Fruit fly (Drosophila melanogaster) whole organism, embryonic: Measurements from ENCODE around the gene Spn38F.

Experiments used
- Atf6 ChIP-seq: fragments of 200-800 bp; sonication (Bioruptor generic); IDR thresholded peaks from 2 replicates; pipeline ENCODE4 v1.3.6; 2022; ENCODE audit warnings: missing biosample characterization, missing genetic modification characterization
- CG10147 ChIP-seq: fragments of 200-800 bp; sonication (Bioruptor generic); optimal IDR thresholded peaks from 2 replicates; lab custom pipeline; 2019; ENCODE audit warnings: missing biosample characterization, mild to moderate bottlenecking, missing genetic modification characterization, moderate library complexity
- CG10274 ChIP-seq: fragments of 200-800 bp; sonication (Bioruptor generic); optimal IDR thresholded peaks from 3 replicates; lab custom pipeline; 2017; ENCODE audit warnings: missing biosample characterization, mild to moderate bottlenecking, missing genetic modification characterization
- CG10462 ChIP-seq: fragments of 200-800 bp; sonication (Bioruptor generic); optimal IDR thresholded peaks from 2 replicates; lab custom pipeline; 2016; ENCODE audit warnings: missing biosample characterization, missing genetic modification characterization
- CG10543 ChIP-seq: fragments of 200-800 bp; sonication (Bioruptor generic); optimal IDR thresholded peaks from 3 replicates; lab custom pipeline; 2017; ENCODE audit warnings: missing biosample characterization, mild to moderate bottlenecking, missing genetic modification characterization, moderate library complexity
- CG12744 ChIP-seq: fragments of 200-800 bp; sonication (Bioruptor generic); optimal IDR thresholded peaks from 2 replicates; lab custom pipeline; 2016; ENCODE audit warnings: missing biosample characterization, missing genetic modification characterization
- CG13424 ChIP-seq: fragments of 200-800 bp; sonication (Bioruptor generic); optimal IDR thresholded peaks from 2 replicates; lab custom pipeline; 2019; ENCODE audit warnings: missing biosample characterization, mild to moderate bottlenecking, missing genetic modification characterization, moderate library complexity
- CG18262 ChIP-seq: fragments of 200-800 bp; optimal IDR thresholded peaks from 3 replicates; lab custom pipeline; 2019; ENCODE audit warnings: missing biosample characterization, mild to moderate bottlenecking, missing genetic modification characterization, moderate library complexity
- CG18619 ChIP-seq: fragments of 200-800 bp; sonication (Bioruptor generic); optimal IDR thresholded peaks from 3 replicates; lab custom pipeline; 2017; ENCODE audit warnings: missing biosample characterization, mild to moderate bottlenecking, missing genetic modification characterization
- CG30403 ChIP-seq: fragments of 200-800 bp; sonication (Bioruptor generic); optimal IDR thresholded peaks from 3 replicates; lab custom pipeline; 2016; ENCODE audit warnings: missing biosample characterization, missing genetic modification characterization
- CG3163 ChIP-seq: fragments of 200-800 bp; sonication (Bioruptor generic); optimal IDR thresholded peaks from 3 replicates; lab custom pipeline; 2016; ENCODE audit warnings: missing biosample characterization, missing genetic modification characterization
- CG34422 ChIP-seq: fragments of 200-800 bp; sonication (Bioruptor generic); IDR thresholded peaks from 3 replicates; pipeline ENCODE4 v1.3.6; 2022; ENCODE audit warnings: missing biosample characterization, missing genetic modification characterization
- D19B ChIP-seq: fragments of 200-800 bp; sonication (Bioruptor generic); optimal IDR thresholded peaks from 2 replicates; lab custom pipeline; 2017; ENCODE audit warnings: missing biosample characterization, mild to moderate bottlenecking, missing genetic modification characterization
- Dad ChIP-seq: fragments of 200-800 bp; sonication (Bioruptor generic); optimal IDR thresholded peaks from 3 replicates; lab custom pipeline; 2016; ENCODE audit warnings: missing biosample characterization, missing genetic modification characterization
- HLH4C ChIP-seq: fragments of 200-800 bp; sonication (Bioruptor generic); IDR thresholded peaks from 3 replicates; pipeline ENCODE4 v1.3.6; 2022; ENCODE audit warnings: missing biosample characterization, missing genetic modification characterization; ENCODE audit not compliant: partially characterized antibody
- Hmx ChIP-seq: fragments of 200-800 bp; sonication (Bioruptor generic); optimal IDR thresholded peaks from 2 replicates; lab custom pipeline; 2016; ENCODE audit warnings: missing biosample characterization, missing genetic modification characterization
- Hr78 ChIP-seq, 2 experiments: fragments of 200-800 bp in 1 of 2; fragments of >200 bp in 1 of 2; sonication (Bioruptor generic) in 1 of 2; optimal IDR thresholded peaks; 2 replicates each; lab custom pipeline; 2017 to 2019; ENCODE audit warnings: missing biosample characterization in 2 of 2, missing genetic modification characterization in 2 of 2, mild to moderate bottlenecking in 1 of 2, moderate library complexity in 1 of 2
- Med ChIP-seq: fragments of 200-800 bp; sonication (Bioruptor generic); peaks from one replicate; lab custom pipeline; 2016; ENCODE audit warnings: missing biosample characterization, missing genetic modification characterization, mild to moderate bottlenecking, inconsistent platforms, moderate library complexity
- Neu2 ChIP-seq: fragments of 200-800 bp; sonication (Bioruptor generic); optimal IDR thresholded peaks from 3 replicates; lab custom pipeline; 2016; ENCODE audit warnings: missing biosample characterization, missing genetic modification characterization, borderline replicate concordance
- Scr ChIP-seq: fragments of 200-800 bp; sonication (Bioruptor generic); IDR thresholded peaks from 2 replicates; pipeline ENCODE4 v1.3.6; 2022; ENCODE audit warnings: missing biosample characterization, missing genetic modification characterization; ENCODE audit not compliant: partially characterized antibody
- Sry-β ChIP-seq: fragments of 200-800 bp; sonication (Bioruptor generic); optimal IDR thresholded peaks from 2 replicates; lab custom pipeline; 2018; ENCODE audit warnings: missing biosample characterization, mild to moderate bottlenecking, missing genetic modification characterization, moderate library complexity
- Ssrp ChIP-seq: fragments of 200-800 bp; sonication (Bioruptor generic); optimal IDR thresholded peaks from 2 replicates; lab custom pipeline; 2018; ENCODE audit warnings: missing biosample characterization, mild to moderate bottlenecking, missing genetic modification characterization, moderate library complexity
- Taf1 ChIP-seq: fragments of 200-800 bp; sonication (Bioruptor generic); IDR thresholded peaks from 2 replicates; pipeline ENCODE4 v1.3.6; 2022; ENCODE audit warnings: missing biosample characterization, missing genetic modification characterization
- Tbp ChIP-seq: fragments of >200 bp; optimal IDR thresholded peaks from 2 replicates; lab custom pipeline; 2018; ENCODE audit warnings: missing biosample characterization, missing genetic modification characterization
- Trl ChIP-seq, 3 experiments: fragments of >200 bp in 2 of 3; fragments of 200-800 bp in 1 of 3; sonication (Bioruptor generic) in 1 of 3; optimal IDR thresholded peaks; 2 replicates in 1 of 3; 3 replicates in 2 of 3; lab custom pipeline; 2016 to 2017; ENCODE audit warnings: missing biosample characterization in 1 of 3, missing genetic modification characterization in 1 of 3
- br ChIP-seq: fragments of >200 bp; optimal IDR thresholded peaks from 2 replicates; lab custom pipeline; 2017
- chif ChIP-seq, 2 experiments: fragments of 200-800 bp; sonication (Bioruptor generic); optimal IDR thresholded peaks; 3 replicates each; lab custom pipeline; 2016; ENCODE audit warnings: missing biosample characterization in 2 of 2, missing genetic modification characterization in 2 of 2
- chinmo ChIP-seq: fragments of 200-800 bp; sonication (Bioruptor generic); IDR thresholded peaks from 4 replicates; pipeline ENCODE4 v1.3.6; 2022; ENCODE audit warnings: missing biosample characterization, missing genetic modification characterization; ENCODE audit not compliant: partially characterized antibody
- exex ChIP-seq: fragments of 200-800 bp; sonication (Bioruptor generic); optimal IDR thresholded peaks from 4 replicates; lab custom pipeline; 2018; ENCODE audit warnings: missing biosample characterization, mild to moderate bottlenecking, missing genetic modification characterization, moderate library complexity
- fd102C ChIP-seq: fragments of 200-800 bp; sonication (Bioruptor generic); optimal IDR thresholded peaks from 2 replicates; lab custom pipeline; 2018; ENCODE audit warnings: missing biosample characterization, mild to moderate bottlenecking, missing genetic modification characterization, moderate library complexity
- fd96Cb ChIP-seq: fragments of 200-800 bp; sonication (Bioruptor generic); optimal IDR thresholded peaks from 2 replicates; lab custom pipeline; 2018; ENCODE audit warnings: missing biosample characterization, mild to moderate bottlenecking, missing genetic modification characterization, moderate library complexity
- fu2 ChIP-seq: fragments of 200-800 bp; sonication (Bioruptor generic); optimal IDR thresholded peaks from 2 replicates; lab custom pipeline; 2016; ENCODE audit warnings: missing biosample characterization, missing genetic modification characterization
- gt ChIP-seq: fragments of 200-800 bp; sonication (Bioruptor generic); IDR thresholded peaks from 2 replicates; pipeline ENCODE4 v1.3.6; 2022; ENCODE audit warnings: missing biosample characterization, missing genetic modification characterization
- hbn ChIP-seq: fragments of 200-800 bp; sonication (Bioruptor generic); IDR thresholded peaks from 2 replicates; pipeline ENCODE4 v1.3.6; 2022; ENCODE audit warnings: missing biosample characterization, missing genetic modification characterization; ENCODE audit not compliant: partially characterized antibody
- mirr ChIP-seq: fragments of 200-800 bp; sonication (Bioruptor generic); optimal IDR thresholded peaks from 3 replicates; lab custom pipeline; 2018; ENCODE audit warnings: missing biosample characterization, mild to moderate bottlenecking, missing genetic modification characterization
- mld ChIP-seq: fragments of 200-800 bp; sonication (Bioruptor generic); IDR thresholded peaks from 3 replicates; pipeline ENCODE4 v1.3.6; 2022; ENCODE audit warnings: missing biosample characterization, missing genetic modification characterization; ENCODE audit not compliant: partially characterized antibody
- pan ChIP-seq, 4 experiments: fragments of >200 bp in 3 of 4; fragments of 200-800 bp in 1 of 4; sonication (Bioruptor generic) in 1 of 4; optimal IDR thresholded peaks in 3 of 4; IDR thresholded peaks in 1 of 4; 2 replicates each; pipeline versions ENCODE4 v1.3.6 to Lab custom; 2017 to 2022; ENCODE audit warnings: missing biosample characterization in 2 of 4, missing genetic modification characterization in 2 of 4, mixed read lengths in 1 of 4
- pum ChIP-seq: fragments of 200-800 bp; sonication (Bioruptor generic); optimal IDR thresholded peaks from 2 replicates; lab custom pipeline; 2016; ENCODE audit warnings: missing biosample characterization, missing genetic modification characterization
- sens-2 ChIP-seq: fragments of 200-800 bp; sonication (Bioruptor generic); IDR thresholded peaks from 2 replicates; pipeline ENCODE4 v1.3.6; 2022; ENCODE audit warnings: missing biosample characterization, missing genetic modification characterization
- slbo ChIP-seq: fragments of 200-800 bp; sonication (Bioruptor generic); IDR thresholded peaks from 2 replicates; pipeline ENCODE4 v1.3.6; 2022; ENCODE audit warnings: missing biosample characterization, missing genetic modification characterization
- sug ChIP-seq: fragments of 200-800 bp; optimal IDR thresholded peaks from 2 replicates; lab custom pipeline; 2019; ENCODE audit warnings: missing biosample characterization, mild to moderate bottlenecking, missing genetic modification characterization, moderate library complexity
- tin ChIP-seq: fragments of 200-800 bp; sonication (Bioruptor generic); optimal IDR thresholded peaks from 3 replicates; lab custom pipeline; 2016; ENCODE audit warnings: missing biosample characterization, missing genetic modification characterization
- unc-4 ChIP-seq: fragments of 200-800 bp; sonication (Bioruptor generic); IDR thresholded peaks from 2 replicates; pipeline ENCODE4 v1.3.6; 2022; ENCODE audit warnings: missing biosample characterization, missing genetic modification characterization; ENCODE audit not compliant: partially characterized antibody
- vfl ChIP-seq: fragments of 200-800 bp; sonication (Bioruptor generic); optimal IDR thresholded peaks from 2 replicates; lab custom pipeline; 2016; ENCODE audit warnings: missing biosample characterization, missing genetic modification characterization
- vnd ChIP-seq: fragments of 200-800 bp; sonication (Bioruptor generic); IDR thresholded peaks from 3 replicates; pipeline ENCODE4 v1.3.6; 2022; ENCODE audit warnings: missing biosample characterization, missing genetic modification characterization; ENCODE audit not compliant: partially characterized antibody
- z ChIP-seq: fragments of 200-800 bp; sonication (Bioruptor generic); IDR thresholded peaks from 3 replicates; pipeline ENCODE4 v1.3.6; 2022; ENCODE audit warnings: missing biosample characterization, missing genetic modification characterization
- zfh2 ChIP-seq: fragments of 200-800 bp; sonication (Bioruptor generic); optimal IDR thresholded peaks from 2 replicates; lab custom pipeline; 2016; ENCODE audit warnings: missing biosample characterization, missing genetic modification characterization

The Spn38F gene

DNA sequence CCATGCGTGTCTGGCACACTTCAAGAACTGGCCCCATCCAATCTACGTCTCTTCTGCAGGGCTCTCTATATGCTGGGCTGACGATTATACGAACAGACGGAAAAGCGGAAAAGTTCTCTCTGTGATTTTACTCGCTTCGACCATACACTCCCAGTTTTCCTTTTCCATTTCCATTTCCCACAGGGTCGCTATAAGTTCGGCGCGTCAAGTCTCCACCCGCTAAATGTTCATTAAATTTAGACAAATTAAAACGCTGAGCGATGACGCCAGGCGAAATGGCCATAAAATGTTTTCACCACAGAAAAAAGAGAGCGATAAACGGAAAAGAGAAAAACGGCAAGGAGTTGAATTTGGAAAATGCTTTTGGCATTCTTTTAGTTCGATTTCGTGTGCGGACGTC, 29.6 kb upstream of the Spn38F start, which contains the start of gene CG31675 (continued):
- TF ChIP-seq fd96Cb (tag; lab: Kevin White, UChicago) (no peak), CG10147 (GFP tag; lab: Kevin White, UChicago) (peak; percentile 16), Trl (optimal IDR thresholded peaks at IDR 0.05; lab: Kevin White, UChicago) (peak; percentile 8 to 41), Trl (GFP tag; optimal IDR thresholded peaks at IDR 0.05; lab: Kevin White, UChicago) (no peak), z (GFP tag; lab: Robert Waterston, UW) (0 out of 3 replicates have a peak, but pooled peaks have one; percentile 42), Tbp (GFP tag; lab: Kevin White, UChicago) (no peak), exex (no peak), Med (GFP tag; lab: Kevin White, UChicago) (peak; percentile 39), fd102C (no peak)

DNA sequence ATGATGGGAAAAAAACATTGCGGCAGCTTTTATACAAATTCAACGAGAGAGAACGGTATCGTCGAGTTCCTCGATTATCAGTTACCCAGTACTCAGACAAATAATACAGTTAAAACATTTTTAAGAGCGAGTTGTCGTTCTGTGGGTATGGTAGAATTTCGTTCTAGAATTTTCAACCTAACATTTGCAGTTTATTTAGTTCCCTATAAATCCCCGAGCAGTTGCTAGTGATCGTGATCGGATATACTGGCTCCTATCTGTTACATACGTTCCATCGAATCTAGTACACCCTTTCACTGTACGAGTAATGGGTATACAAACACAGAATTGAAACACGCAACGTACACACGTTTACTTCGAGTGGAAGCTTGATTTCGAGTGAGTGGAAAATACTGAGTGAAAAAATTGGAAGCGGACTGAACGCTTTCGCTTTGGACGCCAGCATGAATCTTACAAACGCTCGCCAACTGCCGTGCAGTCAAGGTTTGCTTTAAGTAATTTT, 27.0 kb upstream of the Spn38F start, which contains the start of gene CG9338:
TSS of gene CG9338 (plus strand) at position 452 of the 502 bp plus-strand sequence.
- peak; percentile 94 for TF ChIP-seq CG10543
- peak; percentile 61 for TF ChIP-seq Ssrp (tag; lab: Kevin White, UChicago)
- TF ChIP-seq Hmx, result peak; percentile 60
- TF ChIP-seq CG18619 (GFP tag; lab: Kevin White, UChicago), result peak; percentile 54
- TF ChIP-seq slbo (GFP tag; lab: Robert Waterston, UW), result peak; percentile 79
- TF ChIP-seq pan (optimal IDR thresholded peaks at IDR 0.05; lab: Kevin White, UChicago), result no peak
- TF ChIP-seq pan (GFP tag; optimal IDR thresholded peaks at IDR 0.05 in 1 of 2, IDR thresholded peaks at IDR 0.05 in 1 of 2), result peak in 1 of 2 experiments; percentile 92
- peak; percentile 80 for TF ChIP-seq Taf1 (GFP tag; lab: Robert Waterston, UW)
- peak; percentile 80 for TF ChIP-seq sug (tag; lab: Kevin White, UChicago)
- TF ChIP-seq Scr (GFP tag; lab: Robert Waterston, UW), result peak; percentile 55
- peak; percentile 81 for TF ChIP-seq pum (GFP tag; lab: Kevin White, UChicago)
- TF ChIP-seq HLH4C (GFP tag; lab: Robert Waterston, UW), result peak; percentile 73
- peak; percentile 85 for TF ChIP-seq CG10274 (GFP tag; lab: Kevin White, UChicago)
- peak; percentile 69 for TF ChIP-seq Dad (GFP tag; lab: Kevin White, UChicago)
- 0 out of 2 replicates have a peak, but pooled peaks have one; percentile 11 for TF ChIP-seq sens-2 (GFP tag; lab: Robert Waterston, UW)
- peak; percentile 66 to 83 for TF ChIP-seq chif (GFP tag; optimal IDR thresholded peaks at IDR 0.05; lab: Kevin White, UChicago)
- TF ChIP-seq CG3163, result peak; percentile 56
- peak; percentile 96 for TF ChIP-seq CG18262
- peak; percentile 54 for TF ChIP-seq CG12744 (GFP tag; lab: Kevin White, UChicago)
- TF ChIP-seq CG30403 (GFP tag; lab: Kevin White, UChicago), result peak; percentile 84
- TF ChIP-seq mld, result no peak
- peak; percentile 94; the same call in 2 of the 3 replicates for TF ChIP-seq CG34422 (GFP tag; lab: Robert Waterston, UW)
- peak; percentile 98 for TF ChIP-seq D19B (GFP tag; lab: Kevin White, UChicago)
- 0 out of 2 replicates have a peak, but pooled peaks have one; percentile 16 for TF ChIP-seq hbn (GFP tag; lab: Robert Waterston, UW)
- TF ChIP-seq Hr78 (GFP tag; optimal IDR thresholded peaks at IDR 0.05; lab: Kevin White, UChicago), result peak in 1 of 2 experiments; percentile 57
- TF ChIP-seq CG10462 (GFP tag; lab: Kevin White, UChicago), result peak; percentile 52
- TF ChIP-seq tin, result peak; percentile 67
- TF ChIP-seq br, result no peak
- peak; percentile 40 for TF ChIP-seq Sry-β (GFP tag; lab: Kevin White, UChicago)
- no peak for TF ChIP-seq vfl (GFP tag; lab: Kevin White, UChicago)
- TF ChIP-seq CG13424, result peak; percentile 80
- TF ChIP-seq chinmo (GFP tag; lab: Robert Waterston, UW), result 0 out of 4 replicates have a peak, but pooled peaks have one; percentile 70
- TF ChIP-seq zfh2 (GFP tag; lab: Kevin White, UChicago), result peak; percentile 84
- TF ChIP-seq fu2 (GFP tag; lab: Kevin White, UChicago), result peak; percentile 67
- 0 out of 3 replicates have a peak, but pooled peaks have one; percentile 23 for TF ChIP-seq vnd (GFP tag; lab: Robert Waterston, UW)
- no peak for TF ChIP-seq Neu2 (GFP tag; lab: Kevin White, UChicago)
- peak; percentile 81 for TF ChIP-seq Atf6 (GFP tag; lab: Robert Waterston, UW)
- TF ChIP-seq gt (GFP tag; lab: Robert Waterston, UW), result peak; percentile 76
- no peak for TF ChIP-seq unc-4 (GFP tag; lab: Robert Waterston, UW)
- TF ChIP-seq mirr (GFP tag; lab: Kevin White, UChicago), result peak; percentile 87
